Worm (Caenorhabditis elegans): ENCODE measurements around the gene tdo-2.

ce11 chrIII:5884459-5884858, 35.3 kb downstream of the tdo-2 start:
- TF ChIP-seq ceh-13 (GFP tag; optimal IDR thresholded peaks at IDR 0.05) (no peak), ama-1 (optimal IDR thresholded peaks at IDR 0.05) (no peak), sea-1 (GFP tag; conservative IDR thresholded peaks at IDR 0.05) (no peak), hmg-4 (GFP tag; optimal IDR thresholded peaks at IDR 0.05) (no peak)
